Fruit fly (Drosophila melanogaster) Kc167 (cell line): ENCODE measurements around the gene daed.

ENCODE experiments used
- Myc ChIP-seq: fragments of >200 bp; optimal IDR thresholded peaks from 2 replicates; lab custom pipeline; 2017; ENCODE audit warnings: missing external identifiers
- Sin3A ChIP-seq: fragments of >200 bp; optimal IDR thresholded peaks from 2 replicates; lab custom pipeline; 2018; ENCODE audit warnings: missing external identifiers
- h ChIP-seq: fragments of >200 bp; optimal IDR thresholded peaks from 3 replicates; lab custom pipeline; 2018; ENCODE audit warnings: missing external identifiers
- ttk ChIP-seq: sonication (Bioruptor generic); optimal IDR thresholded peaks from 2 replicates; lab custom pipeline; 2017; ENCODE audit warnings: missing external identifiers

- TF ChIP-seq Sin3A (lab: Kevin White, UChicago) = no peak
- no peak for TF ChIP-seq h
- no peak for TF ChIP-seq ttk (lab: Kevin White, UChicago)
- no peak for TF ChIP-seq Myc (lab: Kevin White, UChicago)
Measured at dm6 chr2L:2238151-2238550, 22.0 kb upstream of the daed start, which contains the start of gene Tengl3.
